Worm (Caenorhabditis elegans): Measurements from ENCODE around the gene prp-38.

ce11 chrV:10760839-10761238 lies 45.0 kb downstream of the prp-38 start:
- TF ChIP-seq skn-1 (tag; optimal IDR thresholded peaks at IDR 0.05) (no peak), nhr-28 (tag; optimal IDR thresholded peaks at IDR 0.05) (no peak), fos-1 (tag; optimal IDR thresholded peaks at IDR 0.05) (no peak), ama-1 (optimal IDR thresholded peaks at IDR 0.05) (no peak), mml-1 (tag; optimal IDR thresholded peaks at IDR 0.05) (no peak), unc-62 (GFP tag; optimal IDR thresholded peaks at IDR 0.05) (no peak), nhr-76 (tag; optimal IDR thresholded peaks at IDR 0.05) (no peak), elt-3 (tag; optimal IDR thresholded peaks at IDR 0.05) (no peak), nhr-237 (tag; optimal IDR thresholded peaks at IDR 0.05) (no peak), egl-5 (tag; optimal IDR thresholded peaks at IDR 0.05) (no peak)
